Worm (Caenorhabditis elegans): ENCODE data around the gene F41C3.8.

ce11 chrII:4756751-4757150, 40.9 kb downstream of the F41C3.8 start, which contains the start of gene C27D9.2:
- TF ChIP-seq mep-1 (tag; optimal IDR thresholded peaks at IDR 0.05), result no peak
- no peak for TF ChIP-seq elt-3 (tag; optimal IDR thresholded peaks at IDR 0.05)
- TF ChIP-seq snpc-4 (tag; optimal IDR thresholded peaks at IDR 0.05), result no peak
- no peak for TF ChIP-seq pha-4 (tag; optimal IDR thresholded peaks at IDR 0.05)
- no peak for TF ChIP-seq lin-13 (tag; optimal IDR thresholded peaks at IDR 0.05)
- TF ChIP-seq mls-2 (tag; optimal IDR thresholded peaks at IDR 0.05), result no peak
- TF ChIP-seq unc-62 (GFP tag; optimal IDR thresholded peaks at IDR 0.05), result no peak
- TF ChIP-seq mab-5 (tag; optimal IDR thresholded peaks at IDR 0.05), result no peak
- no peak for TF ChIP-seq unc-39 (tag; optimal IDR thresholded peaks at IDR 0.05)
- no peak for TF ChIP-seq sem-2 (GFP tag; optimal IDR thresholded peaks at IDR 0.05)
- TF ChIP-seq ztf-11 (tag; optimal IDR thresholded peaks at IDR 0.05), result no peak

Measured in whole organism, mixed stage, embryonic.